Worm (Caenorhabditis elegans) whole organism, young adult: Measurements from ENCODE around the gene T04C12.7.
A peak's percentile ranks its signal among the peaks of the same experiment; 100 is the strongest.

ENCODE experiments used
- B0261.1 ChIP-seq: sonication (generic microtip); optimal IDR thresholded peaks from 2 replicates; lab custom pipeline; 2016; ENCODE audit warnings: mild to moderate bottlenecking, missing genetic modification characterization, moderate library complexity, missing compliant biosample characterization
- C17E4.6 ChIP-seq: fragments of 200-800 bp; sonication (Bioruptor generic); IDR thresholded peaks from 2 replicates; pipeline ENCODE4 v1.3.6; 2022; ENCODE audit warnings: missing genetic modification reagents, missing genetic modification characterization, missing compliant biosample characterization
- F22D6.2 ChIP-seq: sonication (generic microtip); optimal IDR thresholded peaks from 2 replicates; lab custom pipeline; 2016; ENCODE audit warnings: mild to moderate bottlenecking, missing genetic modification characterization, missing compliant biosample characterization
- F23B12.7 ChIP-seq: sonication (generic microtip); optimal IDR thresholded peaks from 2 replicates; lab custom pipeline; 2017; ENCODE audit warnings: missing genetic modification characterization, mild to moderate bottlenecking, missing compliant biosample characterization, antibody characterized with exemption, moderate library complexity; ENCODE audit not compliant: insufficient read depth
- F49E8.2 ChIP-seq: sonication (generic microtip); optimal IDR thresholded peaks from 3 replicates; lab custom pipeline; 2017; ENCODE audit warnings: missing genetic modification characterization, mild to moderate bottlenecking, missing compliant biosample characterization, antibody characterized with exemption, moderate library complexity; ENCODE audit not compliant: insufficient read depth
- F57A8.1 ChIP-seq: fragments of 200-800 bp; sonication (Bioruptor generic); optimal IDR thresholded peaks from 2 replicates; lab custom pipeline; 2018; ENCODE audit warnings: mild to moderate bottlenecking, missing genetic modification characterization, moderate library complexity, missing compliant biosample characterization
- K11D2.4 ChIP-seq: fragments of 200-800 bp; sonication (Bioruptor generic); IDR thresholded peaks from 2 replicates; pipeline ENCODE4 v1.3.6; 2022; ENCODE audit warnings: missing genetic modification reagents, missing genetic modification characterization, missing compliant biosample characterization
- T07F8.4 ChIP-seq: sonication (generic microtip); optimal IDR thresholded peaks from 2 replicates; lab custom pipeline; 2016; ENCODE audit warnings: mild to moderate bottlenecking, missing genetic modification characterization, moderate library complexity, missing compliant biosample characterization
- Y53F4B.3 ChIP-seq: fragments of 200-800 bp; sonication (Bioruptor generic); IDR thresholded peaks from 2 replicates; pipeline ENCODE4 v1.3.6; 2022; ENCODE audit warnings: missing genetic modification reagents, missing genetic modification characterization, missing compliant biosample characterization
- Y79H2A.3 ChIP-seq: fragments of 200-800 bp; sonication (Bioruptor generic); conservative IDR thresholded peaks from 2 replicates; pipeline ENCODE4 v1.3.6; 2022; ENCODE audit warnings: missing genetic modification reagents, missing genetic modification characterization, missing compliant biosample characterization
- Y95B8A.8 ChIP-seq: fragments of 200-800 bp; sonication (Bioruptor generic); IDR thresholded peaks from 2 replicates; pipeline ENCODE4 v1.3.6; 2022; ENCODE audit warnings: missing genetic modification reagents, missing genetic modification characterization, missing compliant biosample characterization
- ZK185.1 ChIP-seq: sonication (generic microtip); optimal IDR thresholded peaks from 2 replicates; lab custom pipeline; 2016; ENCODE audit warnings: mild to moderate bottlenecking, missing genetic modification characterization, missing compliant biosample characterization; ENCODE audit not compliant: poor library complexity, severe bottlenecking
- akir-1 ChIP-seq: fragments of 200-800 bp; sonication (Bioruptor generic); optimal IDR thresholded peaks from 2 replicates; lab custom pipeline; 2018; ENCODE audit warnings: mild to moderate bottlenecking, missing genetic modification characterization, moderate library complexity, missing compliant biosample characterization
- aptf-3 ChIP-seq: fragments of 200-800 bp; sonication (Bioruptor generic); IDR thresholded peaks from 2 replicates; pipeline ENCODE4 v1.3.6; 2022; ENCODE audit warnings: missing genetic modification characterization, missing compliant biosample characterization
- athp-1 ChIP-seq: sonication (generic microtip); optimal IDR thresholded peaks from 2 replicates; lab custom pipeline; 2017; ENCODE audit warnings: mild to moderate bottlenecking, missing genetic modification characterization, missing compliant biosample characterization
- attf-6 ChIP-seq: fragments of 200-800 bp; sonication (Bioruptor generic); IDR thresholded peaks from 2 replicates; pipeline ENCODE4 v1.3.6; 2022; ENCODE audit warnings: missing genetic modification reagents, missing genetic modification characterization, missing compliant biosample characterization
- ceh-40 ChIP-seq: fragments of 200-800 bp; sonication (Bioruptor generic); IDR thresholded peaks from 2 replicates; pipeline ENCODE4 v1.3.6; 2022; ENCODE audit warnings: missing genetic modification characterization, missing compliant biosample characterization
- ceh-58 ChIP-seq: fragments of 200-800 bp; sonication (Bioruptor generic); IDR thresholded peaks from 2 replicates; pipeline ENCODE4 v1.3.6; 2022; ENCODE audit warnings: missing genetic modification characterization, missing compliant biosample characterization
- dpl-1 ChIP-seq: fragments of 150-350 bp; optimal IDR thresholded peaks from 2 replicates; lab custom pipeline; 2014; ENCODE audit warnings: missing biosample characterization, missing genetic modification reagents, missing genetic modification characterization
- efl-1 ChIP-seq: fragments of 150-350 bp; optimal IDR thresholded peaks from 2 replicates; lab custom pipeline; 2014; ENCODE audit warnings: missing biosample characterization, missing genetic modification reagents, missing genetic modification characterization
- egrh-3 ChIP-seq: fragments of 200-800 bp; sonication (Bioruptor generic); IDR thresholded peaks from 2 replicates; pipeline ENCODE4 v1.3.6; 2022; ENCODE audit warnings: missing genetic modification reagents, missing genetic modification characterization, missing compliant biosample characterization
- ekl-4 ChIP-seq: fragments of 200-800 bp; sonication (Bioruptor generic); IDR thresholded peaks from 2 replicates; pipeline ENCODE4 v1.3.6; 2022; ENCODE audit warnings: missing genetic modification reagents, missing genetic modification characterization, missing compliant biosample characterization
- fkh-3 ChIP-seq: sonication (generic microtip); optimal IDR thresholded peaks from 2 replicates; lab custom pipeline; 2016; ENCODE audit warnings: mild to moderate bottlenecking, missing genetic modification characterization, missing compliant biosample characterization
- gei-17 ChIP-seq: fragments of 200-800 bp; sonication (Bioruptor generic); optimal IDR thresholded peaks from 2 replicates; lab custom pipeline; 2018; ENCODE audit warnings: mild to moderate bottlenecking, missing genetic modification characterization, missing compliant biosample characterization
- hlh-26 ChIP-seq: fragments of 200-800 bp; sonication (Bioruptor generic); conservative IDR thresholded peaks from 2 replicates; pipeline ENCODE4 v1.3.6; 2022; ENCODE audit warnings: missing genetic modification reagents, missing genetic modification characterization, missing compliant biosample characterization
- hmg-20 ChIP-seq: fragments of 200-800 bp; sonication (Bioruptor generic); IDR thresholded peaks from 2 replicates; pipeline ENCODE4 v1.3.6; 2022; ENCODE audit warnings: missing genetic modification reagents, missing genetic modification characterization, missing compliant biosample characterization
- hrde-1 ChIP-seq: sonication (generic microtip); optimal IDR thresholded peaks from 2 replicates; lab custom pipeline; 2016; ENCODE audit warnings: missing genetic modification characterization, mild to moderate bottlenecking, missing compliant biosample characterization, moderate library complexity, missing genotype, missing genetic modification reagents, borderline replicate concordance
- lag-1 ChIP-seq: fragments of 200-800 bp; sonication (Bioruptor generic); IDR thresholded peaks from 2 replicates; pipeline ENCODE4 v1.3.6; 2022; ENCODE audit warnings: missing genetic modification reagents, missing genetic modification characterization, missing compliant biosample characterization
- let-607 ChIP-seq, 2 experiments: fragments of 200-800 bp in 1 of 2; sonication (Bioruptor generic) in 1 of 2; sonication (generic microtip) in 1 of 2; optimal IDR thresholded peaks; 2 replicates each; lab custom pipeline; 2016 to 2018; ENCODE audit warnings: mild to moderate bottlenecking in 2 of 2, missing compliant biosample characterization in 2 of 2, missing genetic modification characterization in 2 of 2, moderate library complexity in 2 of 2, missing genotype in 1 of 2
- lin-35 ChIP-seq, 3 experiments: fragments of 150-350 bp in 2 of 3; sonication (generic microtip) in 1 of 3; optimal IDR thresholded peaks; 2 replicates each; lab custom pipeline; 2014 to 2018; ENCODE audit warnings: missing biosample characterization in 3 of 3, missing genetic modification characterization in 3 of 3, missing genetic modification reagents in 3 of 3
- madf-10 ChIP-seq: sonication (generic microtip); optimal IDR thresholded peaks from 2 replicates; lab custom pipeline; 2016; ENCODE audit warnings: mild to moderate bottlenecking, missing genetic modification characterization, missing compliant biosample characterization
- madf-6 ChIP-seq: fragments of 200-800 bp; sonication (Bioruptor generic); IDR thresholded peaks from 2 replicates; pipeline ENCODE4 v1.3.6; 2022; ENCODE audit warnings: missing genetic modification reagents, missing genetic modification characterization, missing compliant biosample characterization
- mel-28 ChIP-seq: sonication (generic microtip); optimal IDR thresholded peaks from 2 replicates; lab custom pipeline; 2016; ENCODE audit warnings: borderline replicate concordance, mild to moderate bottlenecking, missing genetic modification characterization, missing compliant biosample characterization
- mes-4 ChIP-seq: sonication (generic microtip); optimal IDR thresholded peaks from 2 replicates; lab custom pipeline; 2016; ENCODE audit warnings: missing genotype, missing genetic modification characterization, missing compliant biosample characterization
- mxl-1 ChIP-seq: sonication (generic microtip); optimal IDR thresholded peaks from 2 replicates; lab custom pipeline; 2016; ENCODE audit warnings: missing genetic modification characterization, missing compliant biosample characterization
- nfya-1 ChIP-seq: sonication (generic microtip); optimal IDR thresholded peaks from 2 replicates; lab custom pipeline; 2017; ENCODE audit warnings: antibody characterized with exemption, missing compliant biosample characterization, missing genetic modification characterization, borderline replicate concordance; ENCODE audit not compliant: insufficient read depth
- nfya-2 ChIP-seq: fragments of 200-800 bp; sonication (Bioruptor generic); IDR thresholded peaks from 2 replicates; pipeline ENCODE4 v1.3.6; 2022; ENCODE audit warnings: missing genetic modification reagents, missing genetic modification characterization, missing compliant biosample characterization
- nfyb-1 ChIP-seq: fragments of 200-800 bp; sonication (Bioruptor generic); IDR thresholded peaks from 2 replicates; pipeline ENCODE4 v1.3.6; 2022; ENCODE audit warnings: missing genetic modification reagents, missing genetic modification characterization, missing compliant biosample characterization
- nhr-179 ChIP-seq: sonication (generic microtip); optimal IDR thresholded peaks from 2 replicates; lab custom pipeline; 2016; ENCODE audit warnings: mild to moderate bottlenecking, missing genetic modification characterization, missing compliant biosample characterization
- nhr-27 ChIP-seq: fragments of 200-800 bp; sonication (Bioruptor generic); optimal IDR thresholded peaks from 2 replicates; lab custom pipeline; 2018; ENCODE audit warnings: mild to moderate bottlenecking, missing genetic modification characterization, moderate library complexity, missing compliant biosample characterization
- nhr-90 ChIP-seq: sonication (generic microtip); optimal IDR thresholded peaks from 2 replicates; lab custom pipeline; 2016; ENCODE audit warnings: missing genotype, mild to moderate bottlenecking, missing genetic modification characterization, missing compliant biosample characterization
- pha-4 ChIP-seq: fragments of 150-350 bp; sonication (generic microtip); optimal IDR thresholded peaks from 2 replicates; lab custom pipeline; 2014; ENCODE audit warnings: missing biosample characterization, missing genetic modification reagents, missing genetic modification characterization
- repo-1 ChIP-seq: sonication (generic microtip); optimal IDR thresholded peaks from 2 replicates; lab custom pipeline; 2017; ENCODE audit warnings: mild to moderate bottlenecking, missing genetic modification characterization, missing compliant biosample characterization
- sea-2 ChIP-seq: fragments of 200-800 bp; sonication (Bioruptor generic); IDR thresholded peaks from 2 replicates; pipeline ENCODE4 v1.3.6; 2022; ENCODE audit warnings: missing genetic modification characterization, missing compliant biosample characterization
- unc-62 ChIP-seq: fragments of 150-350 bp; optimal IDR thresholded peaks from 2 replicates; lab custom pipeline; 2014; ENCODE audit warnings: missing biosample characterization, missing genetic modification reagents, missing genetic modification characterization
- zim-3 ChIP-seq: sonication (generic microtip); optimal IDR thresholded peaks from 2 replicates; lab custom pipeline; 2017; ENCODE audit warnings: mild to moderate bottlenecking, missing genetic modification characterization, moderate library complexity, missing compliant biosample characterization
- ztf-22 ChIP-seq: fragments of 200-800 bp; sonication (Bioruptor generic); optimal IDR thresholded peaks from 2 replicates; lab custom pipeline; 2018; ENCODE audit warnings: mild to moderate bottlenecking, missing genetic modification characterization, moderate library complexity, missing compliant biosample characterization
- ztf-3 ChIP-seq: fragments of 200-800 bp; sonication (Bioruptor generic); optimal IDR thresholded peaks from 2 replicates; lab custom pipeline; 2018; ENCODE audit warnings: mild to moderate bottlenecking, missing genetic modification characterization, missing compliant biosample characterization

T04C12.7 gene

DNA sequence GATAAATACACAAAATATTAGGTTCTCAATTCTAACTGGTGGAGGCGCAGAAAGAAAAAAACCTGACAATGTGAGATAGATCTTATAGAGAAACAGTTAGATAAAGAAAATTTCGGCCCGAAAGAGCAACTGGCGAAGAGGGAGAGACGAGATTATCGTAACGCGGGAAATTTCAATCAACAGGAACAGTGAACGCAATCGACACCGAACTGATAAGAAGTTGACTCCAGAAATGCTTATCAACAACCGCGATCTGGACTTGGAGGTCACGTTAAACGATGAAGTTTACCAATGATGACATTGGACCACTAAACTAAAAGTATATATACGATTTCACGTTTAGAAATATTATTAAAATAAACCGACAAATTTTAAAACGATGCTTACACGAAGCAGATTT, 22.5 kb downstream of the T04C12.7 start (continued):
- TF ChIP-seq ekl-4 (peak; percentile 95), C17E4.6 (GFP tag; lab: Robert Waterston, UW) (peak; percentile 57), nfyb-1 (GFP tag; lab: Robert Waterston, UW) (peak; percentile 84), hmg-20 (GFP tag; lab: Robert Waterston, UW) (peak; percentile 60; the same call in 1 of the 2 replicates), F23B12.7 (tag; lab: Kevin White, UChicago) (peak; percentile 39), lin-35 (GFP tag; optimal IDR thresholded peaks at IDR 0.05; lab: Kevin White, UChicago) (peak in 1 of 3 experiments; percentile 81), ZK185.1 (tag; lab: Kevin White, UChicago) (peak; percentile 43), attf-6 (GFP tag; lab: Robert Waterston, UW) (peak; percentile 87), F49E8.2 (tag; lab: Kevin White, UChicago) (peak; percentile 96), Y79H2A.3 (GFP tag; lab: Robert Waterston, UW) (0 out of 2 replicates have a peak, but pooled peaks have one; percentile 62), mel-28 (tag; lab: Kevin White, UChicago) (no peak), Y95B8A.8 (peak; percentile 64), hlh-26 (no peak), F57A8.1 (GFP tag; lab: Kevin White, UChicago) (no peak), nhr-90 (tag; lab: Kevin White, UChicago) (peak; percentile 15), nhr-27 (no peak), Y53F4B.3 (GFP tag; lab: Robert Waterston, UW) (no peak), madf-6 (GFP tag; lab: Robert Waterston, UW) (peak; percentile 86), repo-1 (tag; lab: Kevin White, UChicago) (peak; percentile 64), zim-3 (tag; lab: Kevin White, UChicago) (peak; percentile 47), pha-4 (tag; lab: Kevin White, UChicago) (no peak), sea-2 (no peak), gei-17 (GFP tag; lab: Kevin White, UChicago) (no peak), K11D2.4 (GFP tag; lab: Robert Waterston, UW) (0 out of 2 replicates have a peak, but pooled peaks have one; percentile 20), ceh-40 (GFP tag; lab: Robert Waterston, UW) (0 out of 2 replicates have a peak, but pooled peaks have one; percentile 32), B0261.1 (tag; lab: Kevin White, UChicago) (no peak), unc-62 (no peak), lag-1 (GFP tag; lab: Robert Waterston, UW) (no peak), mes-4 (tag; lab: Kevin White, UChicago) (no peak), efl-1 (GFP tag; lab: Kevin White, UChicago) (no peak), nfya-2 (GFP tag; lab: Robert Waterston, UW) (peak; percentile 78; the same call in 1 of the 2 replicates), nhr-179 (tag; lab: Kevin White, UChicago) (peak; percentile 2), ztf-3 (GFP tag; lab: Kevin White, UChicago) (no peak), nfya-1 (tag; lab: Kevin White, UChicago) (no peak), T07F8.4 (peak; percentile 81), ceh-58 (GFP tag; lab: Robert Waterston, UW) (0 out of 2 replicates have a peak, but pooled peaks have one; percentile 70), fkh-3 (tag; lab: Kevin White, UChicago) (no peak), let-607 (tag; optimal IDR thresholded peaks at IDR 0.05; lab: Kevin White, UChicago) (peak in 1 of 2 experiments; percentile 19), akir-1 (GFP tag; lab: Kevin White, UChicago) (no peak), madf-10 (tag; lab: Kevin White, UChicago) (peak; percentile 31), athp-1 (tag; lab: Kevin White, UChicago) (peak; percentile 72), hrde-1 (tag; lab: Kevin White, UChicago) (peak; percentile 85), ztf-22 (GFP tag; lab: Kevin White, UChicago) (no peak), F22D6.2 (tag; lab: Kevin White, UChicago) (no peak), mxl-1 (tag; lab: Kevin White, UChicago) (no peak), dpl-1 (no peak), aptf-3 (GFP tag; lab: Robert Waterston, UW) (peak; percentile 90), egrh-3 (no peak)
